Worm (Caenorhabditis elegans) whole organism, late embryonic: ENCODE data around the gene C10C6.13.

Experiments
- C08G9.2 ChIP-seq: sonication (generic microtip); optimal IDR thresholded peaks from 2 replicates; lab custom pipeline; 2016; ENCODE audit warnings: mild to moderate bottlenecking, missing genetic modification characterization, moderate library complexity, missing compliant biosample characterization
- C38D4.7 ChIP-seq: fragments of 200-800 bp; sonication (Bioruptor generic); optimal IDR thresholded peaks from 2 replicates; lab custom pipeline; 2018; ENCODE audit warnings: mild to moderate bottlenecking, missing genetic modification characterization, moderate library complexity, missing compliant biosample characterization
- K02D7.2 ChIP-seq: sonication (generic microtip); optimal IDR thresholded peaks from 2 replicates; lab custom pipeline; 2017; ENCODE audit warnings: mild to moderate bottlenecking, missing genetic modification characterization, missing compliant biosample characterization
- K09A11.1 ChIP-seq: sonication (generic microtip); optimal IDR thresholded peaks from 2 replicates; lab custom pipeline; 2017; ENCODE audit warnings: antibody characterized with exemption, mild to moderate bottlenecking, missing genetic modification characterization, missing compliant biosample characterization; ENCODE audit not compliant: insufficient read depth
- T23F11.4 ChIP-seq: fragments of 200-800 bp; sonication (Bioruptor generic); optimal IDR thresholded peaks from 2 replicates; lab custom pipeline; 2018; ENCODE audit warnings: mild to moderate bottlenecking, missing genetic modification characterization, missing compliant biosample characterization
- Y22D7AL.16 ChIP-seq: sonication (generic microtip); optimal IDR thresholded peaks from 2 replicates; lab custom pipeline; 2016; ENCODE audit warnings: missing genetic modification characterization, missing compliant biosample characterization
- ahr-1 ChIP-seq: sonication (generic microtip); optimal IDR thresholded peaks from 2 replicates; lab custom pipeline; 2016; ENCODE audit warnings: missing genetic modification characterization, missing compliant biosample characterization
- ama-1 ChIP-seq: fragments of 150-350 bp; optimal IDR thresholded peaks from 2 replicates; lab custom pipeline; 2014
- ceh-18 ChIP-seq: sonication (generic microtip); optimal IDR thresholded peaks from 2 replicates; lab custom pipeline; 2016; ENCODE audit warnings: missing genetic modification characterization, missing compliant biosample characterization
- ceh-19 ChIP-seq: fragments of 200-800 bp; sonication (Bioruptor generic); optimal IDR thresholded peaks from 2 replicates; lab custom pipeline; 2018; ENCODE audit warnings: mild to moderate bottlenecking, missing genetic modification characterization, missing compliant biosample characterization
- ceh-2 ChIP-seq: sonication (generic microtip); optimal IDR thresholded peaks from 2 replicates; lab custom pipeline; 2016; ENCODE audit warnings: missing genotype, missing genetic modification characterization, missing compliant biosample characterization
- ceh-22 ChIP-seq: sonication (generic microtip); optimal IDR thresholded peaks from 2 replicates; lab custom pipeline; 2017; ENCODE audit warnings: missing biosample characterization, missing genetic modification characterization
- ceh-24 ChIP-seq: sonication (generic microtip); optimal IDR thresholded peaks from 2 replicates; lab custom pipeline; 2016; ENCODE audit warnings: mild to moderate bottlenecking, missing genetic modification characterization, missing compliant biosample characterization
- ceh-30 ChIP-seq: fragments of 150-350 bp; optimal IDR thresholded peaks from 2 replicates; lab custom pipeline; 2014; ENCODE audit warnings: missing biosample characterization, missing genetic modification characterization
- ceh-31 ChIP-seq: sonication (generic microtip); optimal IDR thresholded peaks from 2 replicates; lab custom pipeline; 2016; ENCODE audit warnings: missing genetic modification characterization, missing compliant biosample characterization
- ceh-34 ChIP-seq: sonication (generic microtip); optimal IDR thresholded peaks from 2 replicates; lab custom pipeline; 2016; ENCODE audit warnings: mild to moderate bottlenecking, missing genetic modification characterization, missing compliant biosample characterization
- ceh-6 ChIP-seq: fragments of 200-800 bp; sonication (Bioruptor generic); optimal IDR thresholded peaks from 2 replicates; lab custom pipeline; 2018; ENCODE audit warnings: mild to moderate bottlenecking, missing genetic modification characterization, missing compliant biosample characterization
- ceh-9 ChIP-seq: sonication (generic microtip); optimal IDR thresholded peaks from 2 replicates; lab custom pipeline; 2016; ENCODE audit warnings: mild to moderate bottlenecking, missing genetic modification characterization, inconsistent platforms, missing compliant biosample characterization
- che-1 ChIP-seq: sonication (generic microtip); optimal IDR thresholded peaks from 2 replicates; lab custom pipeline; 2016; ENCODE audit warnings: mild to moderate bottlenecking, missing genetic modification characterization, missing compliant biosample characterization
- dmd-4 ChIP-seq: sonication (generic microtip); optimal IDR thresholded peaks from 2 replicates; lab custom pipeline; 2016; ENCODE audit warnings: borderline replicate concordance, missing genetic modification characterization, missing compliant biosample characterization
- dve-1 ChIP-seq: sonication (generic microtip); optimal IDR thresholded peaks from 2 replicates; lab custom pipeline; 2017; ENCODE audit warnings: antibody characterized with exemption, mild to moderate bottlenecking, missing genetic modification characterization, missing compliant biosample characterization
- elt-2 ChIP-seq: sonication (generic microtip); optimal IDR thresholded peaks from 2 replicates; lab custom pipeline; 2016; ENCODE audit warnings: missing genetic modification reagents, missing genetic modification characterization, missing compliant biosample characterization
- elt-4 ChIP-seq: sonication (generic microtip); optimal IDR thresholded peaks from 2 replicates; lab custom pipeline; 2016; ENCODE audit warnings: missing genetic modification characterization, missing compliant biosample characterization
- ets-4 ChIP-seq: sonication (generic microtip); optimal IDR thresholded peaks from 2 replicates; lab custom pipeline; 2016; ENCODE audit warnings: missing genetic modification characterization, missing compliant biosample characterization
- eyg-1 ChIP-seq: sonication (generic microtip); optimal IDR thresholded peaks from 2 replicates; lab custom pipeline; 2016; ENCODE audit warnings: missing genotype, missing genetic modification characterization, missing compliant biosample characterization
- fax-1 ChIP-seq: sonication (generic microtip); optimal IDR thresholded peaks from 2 replicates; lab custom pipeline; 2016; ENCODE audit warnings: missing genotype, missing genetic modification characterization, missing compliant biosample characterization
- gmeb-2 ChIP-seq: sonication (generic microtip); optimal IDR thresholded peaks from 2 replicates; lab custom pipeline; 2016; ENCODE audit warnings: missing genetic modification characterization, inconsistent platforms, missing compliant biosample characterization
- hlh-13 ChIP-seq: fragments of 200-800 bp; sonication (Bioruptor generic); optimal IDR thresholded peaks from 2 replicates; lab custom pipeline; 2018; ENCODE audit warnings: mild to moderate bottlenecking, missing genetic modification characterization, missing compliant biosample characterization
- hlh-15 ChIP-seq: sonication (generic microtip); optimal IDR thresholded peaks from 2 replicates; lab custom pipeline; 2016; ENCODE audit warnings: missing genetic modification characterization, missing compliant biosample characterization
- hlh-30 ChIP-seq: sonication (generic microtip); optimal IDR thresholded peaks from 2 replicates; lab custom pipeline; 2017; ENCODE audit warnings: antibody characterized with exemption, missing genetic modification characterization, missing compliant biosample characterization; ENCODE audit not compliant: insufficient read depth
- hlh-6 ChIP-seq: sonication (generic microtip); optimal IDR thresholded peaks from 2 replicates; lab custom pipeline; 2016; ENCODE audit warnings: missing genotype, missing genetic modification characterization, missing compliant biosample characterization
- lim-6 ChIP-seq: sonication (generic microtip); optimal IDR thresholded peaks from 2 replicates; lab custom pipeline; 2016; ENCODE audit warnings: missing genetic modification characterization, missing compliant biosample characterization
- madf-2 ChIP-seq: sonication (generic microtip); optimal IDR thresholded peaks from 2 replicates; lab custom pipeline; 2017; ENCODE audit warnings: missing genetic modification characterization, missing compliant biosample characterization
- mec-3 ChIP-seq: sonication (generic microtip); optimal IDR thresholded peaks from 2 replicates; lab custom pipeline; 2016; ENCODE audit warnings: borderline replicate concordance, missing genetic modification characterization, missing compliant biosample characterization
- nfya-1 ChIP-seq: sonication (generic microtip); optimal IDR thresholded peaks from 2 replicates; lab custom pipeline; 2017; ENCODE audit warnings: missing genetic modification characterization, mild to moderate bottlenecking, missing compliant biosample characterization, antibody characterized with exemption, moderate library complexity
- nhr-11 ChIP-seq: fragments of 150-350 bp; optimal IDR thresholded peaks from 2 replicates; lab custom pipeline; 2014; ENCODE audit warnings: missing biosample characterization, missing genetic modification characterization
- nhr-232 ChIP-seq: sonication (generic microtip); optimal IDR thresholded peaks from 2 replicates; lab custom pipeline; 2016; ENCODE audit warnings: missing genetic modification characterization, missing compliant biosample characterization
- npax-4 ChIP-seq: sonication (generic microtip); optimal IDR thresholded peaks from 2 replicates; lab custom pipeline; 2016; ENCODE audit warnings: missing genetic modification characterization, missing compliant biosample characterization
- odd-2 ChIP-seq: sonication (generic microtip); optimal IDR thresholded peaks from 2 replicates; lab custom pipeline; 2017; ENCODE audit warnings: antibody characterized with exemption, mild to moderate bottlenecking, missing genetic modification characterization, missing compliant biosample characterization
- pag-3 ChIP-seq: sonication (generic microtip); optimal IDR thresholded peaks from 2 replicates; lab custom pipeline; 2016; ENCODE audit warnings: missing compliant biosample characterization, missing genetic modification characterization, borderline replicate concordance
- pat-9 ChIP-seq: fragments of 200-800 bp; sonication (Bioruptor generic); optimal IDR thresholded peaks from 2 replicates; lab custom pipeline; 2018; ENCODE audit warnings: mild to moderate bottlenecking, missing genetic modification characterization, moderate library complexity, missing compliant biosample characterization
- pha-2 ChIP-seq: sonication (generic microtip); optimal IDR thresholded peaks from 2 replicates; lab custom pipeline; 2017; ENCODE audit warnings: mild to moderate bottlenecking, missing genetic modification characterization, missing compliant biosample characterization
- ref-2 ChIP-seq: sonication (generic microtip); optimal IDR thresholded peaks from 2 replicates; lab custom pipeline; 2016; ENCODE audit warnings: missing genetic modification characterization, missing compliant biosample characterization
- rnt-1 ChIP-seq: sonication (generic microtip); optimal IDR thresholded peaks from 2 replicates; lab custom pipeline; 2016; ENCODE audit warnings: missing genetic modification characterization, missing compliant biosample characterization
- sdc-2 ChIP-seq: sonication (generic microtip); optimal IDR thresholded peaks from 2 replicates; lab custom pipeline; 2016; ENCODE audit warnings: missing genotype, missing genetic modification characterization, missing compliant biosample characterization
- syd-9 ChIP-seq: sonication (generic microtip); optimal IDR thresholded peaks from 2 replicates; lab custom pipeline; 2016; ENCODE audit warnings: mild to moderate bottlenecking, missing genetic modification characterization, moderate library complexity, missing compliant biosample characterization
- ttx-3 ChIP-seq: sonication (generic microtip); optimal IDR thresholded peaks from 2 replicates; lab custom pipeline; 2016; ENCODE audit warnings: missing genetic modification reagents, missing genetic modification characterization, missing compliant biosample characterization
- unc-3 ChIP-seq, 2 experiments: fragments of 200-800 bp in 1 of 2; sonication (Bioruptor generic) in 1 of 2; sonication (generic microtip) in 1 of 2; conservative IDR thresholded peaks in 1 of 2; optimal IDR thresholded peaks in 1 of 2; 2 replicates each; pipeline versions ENCODE4 v1.3.6 to Lab custom; 2016 to 2022; ENCODE audit warnings: missing compliant biosample characterization in 2 of 2, missing genetic modification characterization in 2 of 2, missing genetic modification reagents in 1 of 2
- unc-42 ChIP-seq: sonication (generic microtip); optimal IDR thresholded peaks from 2 replicates; lab custom pipeline; 2016; ENCODE audit warnings: missing genotype, missing genetic modification characterization, missing compliant biosample characterization
- unc-86 ChIP-seq: sonication (generic microtip); optimal IDR thresholded peaks from 2 replicates; lab custom pipeline; 2016; ENCODE audit warnings: missing genetic modification characterization, missing compliant biosample characterization
- zip-5 ChIP-seq: sonication (generic microtip); optimal IDR thresholded peaks from 2 replicates; lab custom pipeline; 2016; ENCODE audit warnings: missing genetic modification characterization, missing compliant biosample characterization
- ztf-16 ChIP-seq: sonication (generic microtip); optimal IDR thresholded peaks from 2 replicates; lab custom pipeline; 2017; ENCODE audit warnings: missing genetic modification characterization, missing compliant biosample characterization

The C10C6.13 gene

ce11 chrIV:11474067-11474466 lies 4.5 kb upstream of the C10C6.13 start:
- TF ChIP-seq mec-3 (tag; lab: Kevin White, UChicago) (peak; percentile 70), ceh-6 (GFP tag; lab: Kevin White, UChicago) (peak; percentile 93), gmeb-2 (peak; percentile 92), fax-1 (tag; lab: Kevin White, UChicago) (peak; percentile 87), rnt-1 (tag; lab: Kevin White, UChicago) (peak; percentile 89), Y22D7AL.16 (tag; lab: Kevin White, UChicago) (peak; percentile 92), hlh-15 (peak; percentile 95), C08G9.2 (tag; lab: Kevin White, UChicago) (peak; percentile 83), eyg-1 (tag; lab: Kevin White, UChicago) (peak; percentile 87), ttx-3 (peak; percentile 94), T23F11.4 (GFP tag; lab: Kevin White, UChicago) (peak; percentile 97), ceh-18 (tag; lab: Kevin White, UChicago) (peak; percentile 88), madf-2 (peak; percentile 89), zip-5 (tag; lab: Kevin White, UChicago) (peak; percentile 83), ref-2 (tag; lab: Kevin White, UChicago) (peak; percentile 87), npax-4 (tag; lab: Kevin White, UChicago) (peak; percentile 87), hlh-30 (tag; lab: Kevin White, UChicago) (peak; percentile 55), pag-3 (tag; lab: Kevin White, UChicago) (peak; percentile 68), K09A11.1 (tag; lab: Kevin White, UChicago) (peak; percentile 55), hlh-6 (tag; lab: Kevin White, UChicago) (peak; percentile 94), sdc-2 (tag; lab: Kevin White, UChicago) (peak; percentile 84), dmd-4 (tag; lab: Kevin White, UChicago) (peak; percentile 93), lim-6 (tag; lab: Kevin White, UChicago) (peak; percentile 69), unc-42 (tag; lab: Kevin White, UChicago) (peak; percentile 19), ceh-31 (tag; lab: Kevin White, UChicago) (peak; percentile 80), ceh-34 (tag; lab: Kevin White, UChicago) (peak; percentile 92), che-1 (tag; lab: Kevin White, UChicago) (peak; percentile 94), nfya-1 (peak; percentile 62), elt-4 (tag; lab: Kevin White, UChicago) (peak; percentile 95), ceh-24 (tag; lab: Kevin White, UChicago) (peak; percentile 72), hlh-13 (GFP tag; lab: Kevin White, UChicago) (peak; percentile 98), elt-2 (tag; lab: Kevin White, UChicago) (peak; percentile 96), ets-4 (tag; lab: Kevin White, UChicago) (peak; percentile 79), K02D7.2 (peak; percentile 97), unc-3 (GFP tag; conservative IDR thresholded peaks at IDR 0.05; lab: Robert Waterston, UW) (peak; percentile 93), unc-3 (tag; optimal IDR thresholded peaks at IDR 0.05; lab: Kevin White, UChicago) (peak; percentile 88), pha-2 (peak; percentile 91), ceh-19 (peak; percentile 95), nhr-11 (no peak), C38D4.7 (GFP tag; lab: Kevin White, UChicago) (peak; percentile 92), ama-1 (lab: Kevin White, UChicago) (peak; percentile 20), ceh-2 (tag; lab: Kevin White, UChicago) (peak; percentile 90), nhr-232 (tag; lab: Kevin White, UChicago) (peak; percentile 95), ceh-22 (tag; lab: Kevin White, UChicago) (no peak), unc-86 (peak; percentile 96), ztf-16 (tag; lab: Kevin White, UChicago) (peak; percentile 97), ahr-1 (tag; lab: Kevin White, UChicago) (peak; percentile 89), syd-9 (peak; percentile 93), ceh-9 (tag; lab: Kevin White, UChicago) (peak; percentile 86), odd-2 (tag; lab: Kevin White, UChicago) (peak; percentile 38), pat-9 (tag; lab: Kevin White, UChicago) (peak; percentile 96), ceh-30 (tag; lab: Kevin White, UChicago) (peak; percentile 77), dve-1 (peak; percentile 91)
